Worm (Caenorhabditis elegans) whole organism, early embryonic: Measurements from ENCODE around the gene F53E4.1.

Source experiments
- B0310.2 ChIP-seq: sonication (generic microtip); optimal IDR thresholded peaks from 2 replicates; lab custom pipeline; 2016; ENCODE audit warnings: mild to moderate bottlenecking, missing genetic modification characterization, missing compliant biosample characterization
- F13C5.2 ChIP-seq: sonication (generic microtip); optimal IDR thresholded peaks from 2 replicates; lab custom pipeline; 2017; ENCODE audit warnings: mild to moderate bottlenecking, missing genetic modification characterization, inconsistent platforms, missing compliant biosample characterization
- aly-1 ChIP-seq: sonication (generic microtip); optimal IDR thresholded peaks from 2 replicates; lab custom pipeline; 2016; ENCODE audit warnings: missing genetic modification characterization, missing compliant biosample characterization
- ama-1 ChIP-seq: fragments of 150-350 bp; optimal IDR thresholded peaks from 2 replicates; lab custom pipeline; 2014
- ceh-36 ChIP-seq: sonication (generic microtip); optimal IDR thresholded peaks from 2 replicates; lab custom pipeline; 2016; ENCODE audit warnings: missing genetic modification characterization, inconsistent platforms, missing compliant biosample characterization
- flt-1 ChIP-seq: fragments of 200-800 bp; sonication (Bioruptor generic); IDR thresholded peaks from 2 replicates; pipeline ENCODE4 v1.3.6; 2022; ENCODE audit warnings: missing genetic modification characterization, missing compliant biosample characterization
- hmbx-1 ChIP-seq: sonication (generic microtip); optimal IDR thresholded peaks from 2 replicates; lab custom pipeline; 2016; ENCODE audit warnings: mild to moderate bottlenecking, missing genetic modification characterization, missing compliant biosample characterization
- hmg-4 ChIP-seq: fragments of 200-800 bp; sonication (Bioruptor generic); optimal IDR thresholded peaks from 2 replicates; lab custom pipeline; 2018; ENCODE audit warnings: mild to moderate bottlenecking, missing genetic modification characterization, missing compliant biosample characterization
- pes-1 ChIP-seq: fragments of 200-800 bp; sonication (Bioruptor generic); IDR thresholded peaks from 2 replicates; pipeline ENCODE4 v1.3.6; 2022; ENCODE audit warnings: missing genetic modification reagents, missing genetic modification characterization, missing compliant biosample characterization
- scrt-1 ChIP-seq: fragments of 200-800 bp; sonication (Bioruptor generic); IDR thresholded peaks from 2 replicates; pipeline ENCODE4 v1.3.6; 2022; ENCODE audit warnings: missing genetic modification characterization, missing compliant biosample characterization
- tbx-11 ChIP-seq: fragments of 200-800 bp; sonication (Bioruptor generic); IDR thresholded peaks from 2 replicates; pipeline ENCODE4 v1.3.6; 2022; ENCODE audit warnings: missing genetic modification characterization, missing compliant biosample characterization
- tra-4 ChIP-seq: sonication (generic microtip); optimal IDR thresholded peaks from 2 replicates; lab custom pipeline; 2017; ENCODE audit warnings: missing genetic modification characterization, missing compliant biosample characterization

- TF ChIP-seq tra-4 (tag; lab: Kevin White, UChicago) (no peak), B0310.2 (no peak), ama-1 (lab: Kevin White, UChicago) (no peak), ceh-36 (tag; lab: Kevin White, UChicago) (no peak), tbx-11 (no peak), aly-1 (tag; lab: Kevin White, UChicago) (no peak), pes-1 (GFP tag; lab: Robert Waterston, UW) (no peak), hmbx-1 (tag; lab: Kevin White, UChicago) (no peak), F13C5.2 (tag; lab: Kevin White, UChicago) (no peak), scrt-1 (GFP tag; lab: Robert Waterston, UW) (no peak), hmg-4 (GFP tag; lab: Kevin White, UChicago) (no peak), flt-1 (GFP tag; lab: Robert Waterston, UW) (no peak)
Measured at ce11 chrV:15711898-15712297, 43.8 kb upstream of the F53E4.1 start, which contains the start of gene str-101.
